Worm (Caenorhabditis elegans) whole organism, L4 larva: ENCODE results near the gene str-193.

Source experiments
- ZK546.5 ChIP-seq, 2 experiments: sonication (generic microtip); optimal IDR thresholded peaks; 2 replicates each; lab custom pipeline; 2017; ENCODE audit warnings: missing biosample characterization in 2 of 2, missing genetic modification characterization in 2 of 2
- ceh-28 ChIP-seq: fragments of 150-350 bp; optimal IDR thresholded peaks from 2 replicates; lab custom pipeline; 2014; ENCODE audit warnings: missing biosample characterization, missing genetic modification reagents, missing genetic modification characterization
- gei-8 ChIP-seq: fragments of 200-800 bp; sonication (Bioruptor generic); optimal IDR thresholded peaks from 2 replicates; lab custom pipeline; 2018; ENCODE audit warnings: mild to moderate bottlenecking, missing genetic modification characterization, missing compliant biosample characterization
- lin-39 ChIP-seq: fragments of 150-350 bp; optimal IDR thresholded peaks from 2 replicates; lab custom pipeline; 2014; ENCODE audit warnings: missing biosample characterization, missing genetic modification reagents, missing genetic modification characterization
- nhr-237 ChIP-seq: sonication (generic microtip); optimal IDR thresholded peaks from 2 replicates; lab custom pipeline; 2017; ENCODE audit warnings: missing biosample characterization, missing genetic modification characterization
- nhr-28 ChIP-seq: fragments of 150-350 bp; optimal IDR thresholded peaks from 2 replicates; lab custom pipeline; 2014; ENCODE audit warnings: missing biosample characterization, missing genetic modification characterization
- pqm-1 ChIP-seq: sonication (generic microtip); optimal IDR thresholded peaks from 2 replicates; lab custom pipeline; 2017; ENCODE audit warnings: missing biosample characterization, missing genetic modification characterization
- spr-3 ChIP-seq: fragments of 200-800 bp; sonication (Bioruptor generic); optimal IDR thresholded peaks from 2 replicates; lab custom pipeline; 2018; ENCODE audit warnings: mild to moderate bottlenecking, missing genetic modification characterization, missing compliant biosample characterization
- unc-62 ChIP-seq, 3 experiments: fragments of 150-350 bp in 1 of 3; sonication (generic microtip); optimal IDR thresholded peaks in 2 of 3; peaks in 1 of 3; 1 replicate in 1 of 3; 2 replicates in 2 of 3; lab custom pipeline; 2014 to 2017; ENCODE audit warnings: missing biosample characterization in 3 of 3, missing genetic modification characterization in 3 of 3, missing genetic modification reagents in 3 of 3, missing genotype in 1 of 3
- ztf-11 ChIP-seq: fragments of 150-350 bp; optimal IDR thresholded peaks from 2 replicates; lab custom pipeline; 2014; ENCODE audit warnings: missing biosample characterization, missing genetic modification characterization

DNA sequence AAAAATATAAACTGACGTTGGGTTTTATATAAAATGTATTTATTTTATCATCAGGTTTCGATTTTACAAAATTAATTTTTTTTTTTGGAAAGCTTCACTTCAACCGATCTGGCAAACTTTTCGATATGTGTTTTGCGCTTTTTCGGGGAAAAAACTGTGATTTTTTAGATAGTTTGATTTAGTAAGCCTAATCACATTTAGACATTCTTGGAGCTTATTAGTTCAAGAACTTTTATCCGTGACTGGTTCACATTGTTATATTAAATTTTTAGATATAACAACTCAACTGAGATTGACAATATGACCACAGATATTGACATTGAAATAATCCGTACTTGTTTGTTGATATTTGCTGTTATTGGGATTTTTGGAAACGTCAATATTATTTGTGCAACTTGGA, 16.1 kb upstream of the str-193 start, which contains the start of gene srsx-21:
- no peak for TF ChIP-seq pqm-1
- no peak for TF ChIP-seq lin-39 (tag; lab: Kevin White, UChicago)
- TF ChIP-seq spr-3 = no peak
- no peak for TF ChIP-seq ceh-28 (tag; lab: Kevin White, UChicago)
- TF ChIP-seq nhr-237 (tag; lab: Kevin White, UChicago) = no peak
- TF ChIP-seq ZK546.5 (tag; optimal IDR thresholded peaks at IDR 0.05; lab: Kevin White, UChicago) = no peak
- no peak for TF ChIP-seq ztf-11 (tag; lab: Kevin White, UChicago)
- TF ChIP-seq gei-8 (GFP tag; lab: Kevin White, UChicago) = no peak
- TF ChIP-seq unc-62 (GFP tag; optimal IDR thresholded peaks at IDR 0.05 in 1 of 2; lab: Kevin White, UChicago) = peak in 1 of 2 experiments; percentile 59
- TF ChIP-seq unc-62 (tag; optimal IDR thresholded peaks at IDR 0.05; lab: Kevin White, UChicago) = no peak
- TF ChIP-seq nhr-28 (tag; lab: Kevin White, UChicago) = no peak
